Worm (Caenorhabditis elegans): Measurements from ENCODE around the gene srt-67.

DNA sequence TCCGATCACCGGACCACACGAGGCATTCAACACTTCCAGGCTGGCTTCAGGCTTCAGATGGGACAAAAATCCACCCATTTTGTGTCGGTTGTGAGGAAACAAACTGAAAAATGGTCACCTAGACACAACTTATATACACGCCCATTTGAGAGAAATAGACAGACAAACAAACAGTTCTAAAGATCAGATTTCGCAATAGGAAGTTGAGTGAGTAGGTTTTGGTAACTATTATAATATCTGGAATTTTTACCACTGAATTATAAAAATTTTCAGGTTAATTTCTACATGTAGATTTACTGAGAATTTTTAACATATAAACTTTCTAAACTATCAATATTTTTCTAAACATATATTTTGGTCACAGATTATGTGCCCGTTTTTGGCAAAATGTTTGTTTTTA is 23.5 kb downstream of the srt-67 start, which contains the start of gene cest-32:
- no peak for TF ChIP-seq him-1 (tag; optimal IDR thresholded peaks at IDR 0.05)
- TF ChIP-seq dao-5 (tag; optimal IDR thresholded peaks at IDR 0.05), result no peak
- TF ChIP-seq W03F9.2 (tag; optimal IDR thresholded peaks at IDR 0.05), result no peak

Data from whole organism, L4/young adult.